Worm (Caenorhabditis elegans) whole organism, young adult: ENCODE data around the gene unc-49.

Experiments
- B0035.1 ChIP-seq: sonication (generic microtip); optimal IDR thresholded peaks from 2 replicates; lab custom pipeline; 2016; ENCODE audit warnings: missing genetic modification characterization, mild to moderate bottlenecking, missing compliant biosample characterization, missing genotype, missing genetic modification reagents
- F10E7.11 ChIP-seq: sonication (generic microtip); optimal IDR thresholded peaks from 2 replicates; lab custom pipeline; 2017; ENCODE audit warnings: mild to moderate bottlenecking, missing genetic modification characterization, moderate library complexity, missing compliant biosample characterization
- F33H1.4 ChIP-seq: fragments of 200-800 bp; sonication (Bioruptor generic); IDR thresholded peaks from 2 replicates; pipeline ENCODE4 v1.3.6; 2022; ENCODE audit warnings: missing genetic modification reagents, missing genetic modification characterization, missing compliant biosample characterization
- F39B2.1 ChIP-seq: fragments of 200-800 bp; sonication (Bioruptor generic); IDR thresholded peaks from 2 replicates; pipeline ENCODE4 v1.3.6; 2022; ENCODE audit warnings: missing genetic modification reagents, missing genetic modification characterization, missing compliant biosample characterization
- F49E8.2 ChIP-seq: sonication (generic microtip); optimal IDR thresholded peaks from 3 replicates; lab custom pipeline; 2017; ENCODE audit warnings: missing genetic modification characterization, mild to moderate bottlenecking, missing compliant biosample characterization, antibody characterized with exemption, moderate library complexity; ENCODE audit not compliant: insufficient read depth
- F52B5.7 ChIP-seq: sonication (generic microtip); optimal IDR thresholded peaks from 2 replicates; lab custom pipeline; 2016; ENCODE audit warnings: mild to moderate bottlenecking, missing genetic modification characterization, missing compliant biosample characterization
- F57A8.1 ChIP-seq: fragments of 200-800 bp; sonication (Bioruptor generic); optimal IDR thresholded peaks from 2 replicates; lab custom pipeline; 2018; ENCODE audit warnings: mild to moderate bottlenecking, missing genetic modification characterization, moderate library complexity, missing compliant biosample characterization
- F57C9.4 ChIP-seq: sonication (generic microtip); optimal IDR thresholded peaks from 2 replicates; lab custom pipeline; 2017; ENCODE audit warnings: mild to moderate bottlenecking, missing genetic modification characterization, missing compliant biosample characterization
- K12H6.12 ChIP-seq: fragments of 200-800 bp; sonication (Bioruptor generic); optimal IDR thresholded peaks from 2 replicates; lab custom pipeline; 2018; ENCODE audit warnings: mild to moderate bottlenecking, missing genetic modification characterization, missing compliant biosample characterization
- T07F8.4 ChIP-seq: sonication (generic microtip); optimal IDR thresholded peaks from 2 replicates; lab custom pipeline; 2016; ENCODE audit warnings: mild to moderate bottlenecking, missing genetic modification characterization, moderate library complexity, missing compliant biosample characterization
- Y56A3A.18 ChIP-seq: fragments of 200-800 bp; sonication (Bioruptor generic); IDR thresholded peaks from 2 replicates; pipeline ENCODE4 v1.3.6; 2022; ENCODE audit warnings: missing genetic modification reagents, missing genetic modification characterization, missing compliant biosample characterization
- akir-1 ChIP-seq: fragments of 200-800 bp; sonication (Bioruptor generic); optimal IDR thresholded peaks from 2 replicates; lab custom pipeline; 2018; ENCODE audit warnings: mild to moderate bottlenecking, missing genetic modification characterization, moderate library complexity, missing compliant biosample characterization
- ama-1 ChIP-seq, 3 experiments: fragments of 150-350 bp in 1 of 3; sonication (generic microtip) in 2 of 3; optimal IDR thresholded peaks; 2 replicates each; lab custom pipeline; 2014 to 2018; ENCODE audit warnings: missing biosample characterization in 2 of 3, missing genetic modification characterization in 2 of 3, missing genetic modification reagents in 2 of 3
- attf-5 ChIP-seq: fragments of 200-800 bp; sonication (Bioruptor generic); optimal IDR thresholded peaks from 2 replicates; lab custom pipeline; 2018; ENCODE audit warnings: mild to moderate bottlenecking, missing genetic modification characterization, missing compliant biosample characterization
- bed-2 ChIP-seq: fragments of 200-800 bp; sonication (Bioruptor generic); IDR thresholded peaks from 2 replicates; pipeline ENCODE4 v1.3.6; 2022; ENCODE audit warnings: missing genetic modification reagents, missing genetic modification characterization, missing compliant biosample characterization
- ceh-40 ChIP-seq: fragments of 200-800 bp; sonication (Bioruptor generic); IDR thresholded peaks from 2 replicates; pipeline ENCODE4 v1.3.6; 2022; ENCODE audit warnings: missing genetic modification characterization, missing compliant biosample characterization
- chd-7 ChIP-seq: sonication (generic microtip); optimal IDR thresholded peaks from 2 replicates; lab custom pipeline; 2016; ENCODE audit warnings: mild to moderate bottlenecking, missing genetic modification characterization, moderate library complexity, missing compliant biosample characterization
- ekl-4 ChIP-seq: fragments of 200-800 bp; sonication (Bioruptor generic); IDR thresholded peaks from 2 replicates; pipeline ENCODE4 v1.3.6; 2022; ENCODE audit warnings: missing genetic modification reagents, missing genetic modification characterization, missing compliant biosample characterization
- gei-17 ChIP-seq: fragments of 200-800 bp; sonication (Bioruptor generic); optimal IDR thresholded peaks from 2 replicates; lab custom pipeline; 2018; ENCODE audit warnings: mild to moderate bottlenecking, missing genetic modification characterization, missing compliant biosample characterization
- him-1 ChIP-seq: sonication (generic microtip); optimal IDR thresholded peaks from 2 replicates; lab custom pipeline; 2016; ENCODE audit warnings: missing genotype, missing genetic modification reagents, missing genetic modification characterization, missing compliant biosample characterization
- hmg-1.2 ChIP-seq: fragments of 200-800 bp; sonication (Bioruptor generic); IDR thresholded peaks from 2 replicates; pipeline ENCODE4 v1.3.6; 2022; ENCODE audit warnings: missing genetic modification reagents, missing genetic modification characterization, missing compliant biosample characterization
- hrde-1 ChIP-seq: sonication (generic microtip); optimal IDR thresholded peaks from 2 replicates; lab custom pipeline; 2016; ENCODE audit warnings: missing genetic modification characterization, mild to moderate bottlenecking, missing compliant biosample characterization, moderate library complexity, missing genotype, missing genetic modification reagents, borderline replicate concordance
- lin-26 ChIP-seq: fragments of 200-800 bp; sonication (Bioruptor generic); IDR thresholded peaks from 2 replicates; pipeline ENCODE4 v1.3.6; 2022; ENCODE audit warnings: missing genetic modification reagents, missing genetic modification characterization, missing compliant biosample characterization
- lin-35 ChIP-seq, 3 experiments: fragments of 150-350 bp in 2 of 3; sonication (generic microtip) in 1 of 3; optimal IDR thresholded peaks; 2 replicates each; lab custom pipeline; 2014 to 2018; ENCODE audit warnings: missing biosample characterization in 3 of 3, missing genetic modification characterization in 3 of 3, missing genetic modification reagents in 3 of 3
- lir-1 ChIP-seq: fragments of 200-800 bp; sonication (Bioruptor generic); conservative IDR thresholded peaks from 2 replicates; pipeline ENCODE4 v1.3.6; 2022; ENCODE audit warnings: missing genetic modification reagents, missing genetic modification characterization, missing compliant biosample characterization
- lsl-1 ChIP-seq: fragments of 200-800 bp; sonication (Bioruptor generic); optimal IDR thresholded peaks from 2 replicates; lab custom pipeline; 2018; ENCODE audit warnings: mild to moderate bottlenecking, missing genetic modification characterization, moderate library complexity, missing compliant biosample characterization
- lsy-27 ChIP-seq: sonication (generic microtip); optimal IDR thresholded peaks from 2 replicates; lab custom pipeline; 2017; ENCODE audit warnings: missing genetic modification characterization, mild to moderate bottlenecking, missing compliant biosample characterization, antibody characterized with exemption, missing genotype, borderline replicate concordance; ENCODE audit not compliant: insufficient read depth
- madf-3 ChIP-seq: fragments of 200-800 bp; sonication (Bioruptor generic); IDR thresholded peaks from 2 replicates; pipeline ENCODE4 v1.3.6; 2022; ENCODE audit warnings: missing genetic modification reagents, missing genetic modification characterization, missing compliant biosample characterization
- nhr-120 ChIP-seq: fragments of 200-800 bp; sonication (Bioruptor generic); IDR thresholded peaks from 2 replicates; pipeline ENCODE4 v1.3.6; 2022; ENCODE audit warnings: missing genetic modification characterization, missing compliant biosample characterization
- nhr-80 ChIP-seq: sonication (generic microtip); optimal IDR thresholded peaks from 2 replicates; lab custom pipeline; 2016; ENCODE audit warnings: missing genetic modification characterization, missing compliant biosample characterization
- pbrm-1 ChIP-seq: fragments of 200-800 bp; sonication (Bioruptor generic); IDR thresholded peaks from 2 replicates; pipeline ENCODE4 v1.3.6; 2022; ENCODE audit warnings: missing genetic modification reagents, missing genetic modification characterization, missing compliant biosample characterization
- pha-4 ChIP-seq: fragments of 150-350 bp; sonication (generic microtip); optimal IDR thresholded peaks from 2 replicates; lab custom pipeline; 2014; ENCODE audit warnings: missing biosample characterization, missing genetic modification reagents, missing genetic modification characterization
- rec-8 ChIP-seq, 2 experiments: sonication (generic microtip); optimal IDR thresholded peaks; 2 replicates each; lab custom pipeline; 2016; ENCODE audit warnings: mild to moderate bottlenecking in 2 of 2, missing genetic modification characterization in 2 of 2, missing genetic modification reagents in 2 of 2, missing genotype in 2 of 2, missing biosample characterization in 1 of 2, missing compliant biosample characterization in 1 of 2, moderate library complexity in 1 of 2
- snpc-1.1 ChIP-seq: sonication (generic microtip); optimal IDR thresholded peaks from 2 replicates; lab custom pipeline; 2017; ENCODE audit warnings: missing genetic modification characterization, mild to moderate bottlenecking, missing compliant biosample characterization, antibody characterized with exemption, moderate library complexity, missing genotype, missing genetic modification reagents; ENCODE audit not compliant: insufficient read depth
- snpc-4 ChIP-seq, 5 experiments: fragments of 150-350 bp in 1 of 5; sonication (generic microtip) in 4 of 5; optimal IDR thresholded peaks; 2 replicates each; lab custom pipeline; 2014 to 2018; ENCODE audit warnings: missing genetic modification characterization in 5 of 5, missing biosample characterization in 3 of 5, antibody characterized with exemption in 2 of 5, mild to moderate bottlenecking in 2 of 5, missing compliant biosample characterization in 2 of 5, missing genotype in 2 of 5, moderate library complexity in 2 of 5, missing genetic modification reagents in 1 of 5
- sptf-2 ChIP-seq: fragments of 200-800 bp; sonication (Bioruptor generic); optimal IDR thresholded peaks from 2 replicates; lab custom pipeline; 2018; ENCODE audit warnings: mild to moderate bottlenecking, missing genetic modification characterization, missing compliant biosample characterization
- tbp1 ChIP-seq: fragments of 200-800 bp; sonication (Bioruptor generic); optimal IDR thresholded peaks from 2 replicates; lab custom pipeline; 2018; ENCODE audit warnings: mild to moderate bottlenecking, missing genetic modification characterization, missing compliant biosample characterization
- tbx-9 ChIP-seq: sonication (generic microtip); optimal IDR thresholded peaks from 2 replicates; lab custom pipeline; 2016; ENCODE audit warnings: borderline replicate concordance, missing genetic modification characterization, inconsistent platforms, missing compliant biosample characterization
- zfh-2 ChIP-seq: fragments of 200-800 bp; sonication (Bioruptor generic); conservative IDR thresholded peaks from 2 replicates; pipeline ENCODE4 v1.3.6; 2022; ENCODE audit warnings: missing genetic modification reagents, missing genetic modification characterization, missing compliant biosample characterization
- ztf-18 ChIP-seq: sonication (generic microtip); optimal IDR thresholded peaks from 2 replicates; lab custom pipeline; 2016; ENCODE audit warnings: missing genotype, mild to moderate bottlenecking, missing genetic modification characterization, missing compliant biosample characterization
- ztf-25 ChIP-seq: fragments of 200-800 bp; sonication (Bioruptor generic); IDR thresholded peaks from 2 replicates; pipeline ENCODE4 v1.3.6; 2022; ENCODE audit warnings: missing genetic modification reagents, missing genetic modification characterization, missing compliant biosample characterization
- ztf-28 ChIP-seq: fragments of 200-800 bp; sonication (Bioruptor generic); IDR thresholded peaks from 2 replicates; pipeline ENCODE4 v1.3.6; 2022; ENCODE audit warnings: missing genetic modification reagents, missing genetic modification characterization, missing compliant biosample characterization
- ztf-3 ChIP-seq: fragments of 200-800 bp; sonication (Bioruptor generic); optimal IDR thresholded peaks from 2 replicates; lab custom pipeline; 2018; ENCODE audit warnings: mild to moderate bottlenecking, missing genetic modification characterization, missing compliant biosample characterization
- ztf-6 ChIP-seq: fragments of 200-800 bp; sonication (Bioruptor generic); IDR thresholded peaks from 2 replicates; pipeline ENCODE4 v1.3.6; 2022; ENCODE audit warnings: missing genetic modification reagents, missing genetic modification characterization, missing compliant biosample characterization

Gene unc-49

DNA sequence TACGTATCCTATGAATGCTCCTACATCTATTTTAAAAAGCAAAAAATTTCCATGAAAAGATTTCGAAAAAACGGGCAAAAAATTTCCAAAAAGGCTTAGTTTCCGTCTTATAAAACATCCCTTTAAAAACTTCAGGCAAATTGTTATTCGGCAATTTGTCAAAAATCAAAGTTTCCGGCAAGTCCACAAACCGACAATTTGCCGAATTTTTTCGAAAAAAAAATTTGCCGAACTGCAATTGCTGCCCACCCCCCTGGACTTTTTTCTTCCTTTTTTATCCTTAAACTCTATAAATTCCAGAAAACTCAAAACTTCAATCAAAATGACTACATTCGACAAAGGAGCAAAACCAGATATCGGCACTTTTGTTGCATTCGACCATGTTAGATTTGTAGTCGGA is 14.7 kb downstream of the unc-49 start, which contains the start of gene hpd-1:
hpd-1 (plus strand) TSS at position 301 of the 400 bp plus-strand sequence.
- no peak for TF ChIP-seq gei-17
- TF ChIP-seq F49E8.2 (tag; lab: Kevin White, UChicago): no peak
- TF ChIP-seq ztf-18 (tag; lab: Kevin White, UChicago): no peak
- no peak for TF ChIP-seq ztf-6 (GFP tag; lab: Robert Waterston, UW)
- TF ChIP-seq nhr-80 (tag; lab: Kevin White, UChicago): no peak
- no peak for TF ChIP-seq akir-1 (GFP tag; lab: Kevin White, UChicago)
- TF ChIP-seq F33H1.4: no peak
- no peak for TF ChIP-seq F52B5.7
- no peak for TF ChIP-seq lin-35 (GFP tag; optimal IDR thresholded peaks at IDR 0.05; lab: Kevin White, UChicago)
- no peak for TF ChIP-seq pha-4
- TF ChIP-seq ekl-4 (GFP tag; lab: Robert Waterston, UW): no peak
- no peak for TF ChIP-seq tbx-9 (tag; lab: Kevin White, UChicago)
- TF ChIP-seq Y56A3A.18 (GFP tag; lab: Robert Waterston, UW): no peak
- TF ChIP-seq lsl-1 (GFP tag; lab: Kevin White, UChicago): no peak
- TF ChIP-seq ztf-28: no peak

DNA sequence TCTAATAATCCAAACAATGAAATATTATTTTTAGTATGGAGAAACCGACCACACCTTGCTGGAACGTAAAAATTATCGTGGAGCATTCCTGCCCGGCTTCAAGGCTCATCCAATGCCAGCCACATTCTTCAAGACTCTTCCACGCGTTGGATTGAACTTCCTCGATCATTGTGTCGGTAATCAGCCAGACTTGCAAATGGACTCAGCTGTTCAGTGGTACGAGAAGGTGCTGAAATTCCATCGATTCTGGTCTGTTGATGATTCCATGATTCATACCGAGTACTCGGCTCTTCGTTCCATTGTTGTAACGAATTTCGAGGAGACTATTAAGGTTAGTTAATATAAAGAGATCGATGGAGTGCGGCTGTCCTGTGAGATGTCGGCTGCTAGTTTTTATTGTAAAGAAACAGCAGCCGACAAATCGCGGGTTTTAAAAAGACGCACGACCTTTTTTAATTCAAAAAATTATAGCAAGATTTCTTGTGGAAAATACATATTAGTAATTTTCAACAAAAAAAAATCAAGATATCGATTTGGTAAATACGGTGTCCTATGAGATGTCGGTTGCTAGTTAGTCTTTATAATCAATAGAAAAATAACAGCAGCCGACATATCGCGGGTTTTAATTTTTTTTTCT is 15.6 kb downstream of the unc-49 start:
- TF ChIP-seq ceh-40 (GFP tag; lab: Robert Waterston, UW) (no peak), snpc-4 (GFP tag; optimal IDR thresholded peaks at IDR 0.05; lab: Kevin White, UChicago) (no peak), snpc-4 (tag; optimal IDR thresholded peaks at IDR 0.05; lab: Kevin White, UChicago) (peak in 2 of 4 experiments; percentile 78 to 86), lir-1 (no peak), ama-1 (optimal IDR thresholded peaks at IDR 0.05; lab: Kevin White, UChicago) (peak; percentile 64), ama-1 (GFP tag; optimal IDR thresholded peaks at IDR 0.05; lab: Kevin White, UChicago) (no peak), nhr-120 (no peak), bed-2 (no peak), ztf-25 (GFP tag; lab: Robert Waterston, UW) (no peak), hrde-1 (tag; lab: Kevin White, UChicago) (no peak), F52B5.7 (no peak), F57C9.4 (tag; lab: Kevin White, UChicago) (no peak), lsy-27 (no peak), hmg-1.2 (GFP tag; lab: Robert Waterston, UW) (no peak), snpc-1.1 (peak; percentile 33), attf-5 (no peak), F49E8.2 (tag; lab: Kevin White, UChicago) (no peak), F57A8.1 (GFP tag; lab: Kevin White, UChicago) (no peak), B0035.1 (tag; lab: Kevin White, UChicago) (no peak), gei-17 (no peak), madf-3 (GFP tag; lab: Robert Waterston, UW) (no peak), F39B2.1 (GFP tag; lab: Robert Waterston, UW) (no peak), ztf-6 (GFP tag; lab: Robert Waterston, UW) (no peak), zfh-2 (GFP tag; lab: Robert Waterston, UW) (no peak), ztf-3 (GFP tag; lab: Kevin White, UChicago) (no peak), chd-7 (tag; lab: Kevin White, UChicago) (peak; percentile 17), lin-26 (0 out of 2 replicates have a peak, but pooled peaks have one; percentile 47), F10E7.11 (tag; lab: Kevin White, UChicago) (no peak), him-1 (tag; lab: Kevin White, UChicago) (no peak), lsl-1 (GFP tag; lab: Kevin White, UChicago) (no peak), tbp1 (GFP tag; lab: Kevin White, UChicago) (no peak), sptf-2 (GFP tag; lab: Kevin White, UChicago) (no peak), T07F8.4 (tag; lab: Kevin White, UChicago) (no peak), pbrm-1 (GFP tag; lab: Robert Waterston, UW) (0 out of 2 replicates have a peak, but pooled peaks have one; percentile 23), rec-8 (tag; optimal IDR thresholded peaks at IDR 0.05; lab: Kevin White, UChicago) (no peak), K12H6.12 (tag; lab: Kevin White, UChicago) (no peak)
